Fruit fly (Drosophila melanogaster): Measurements from ENCODE around the gene CG34278.

Gene CG34278

dm6 chr3R:17137593-17137992 lies 17.3 kb downstream of the CG34278 start, which contains the start of gene CG5255:
TSS of gene CG5255 (plus strand) at chr3R:17137893.
- TF ChIP-seq CTCF (optimal IDR thresholded peaks at IDR 0.05) (no peak), CG8478 (optimal IDR thresholded peaks at IDR 0.05) (no peak)

dm6 chr3R:17138699-17139098 lies 18.4 kb downstream of the CG34278 start, which contains the start of gene CG5265:
TSS of gene CG5265 (plus strand) at chr3R:17138999.
- TF ChIP-seq CTCF (optimal IDR thresholded peaks at IDR 0.05) = no peak
- no peak for TF ChIP-seq CG8478 (optimal IDR thresholded peaks at IDR 0.05)

dm6 chr3R:17142304-17142703 lies 22.0 kb downstream of the CG34278 start, which contains the start of gene TwdlW:
TSS of gene TwdlW (minus strand) at chr3R:17142404.
- TF ChIP-seq CTCF (optimal IDR thresholded peaks at IDR 0.05) (no peak), CG8478 (optimal IDR thresholded peaks at IDR 0.05) (no peak)

- TF ChIP-seq CTCF (optimal IDR thresholded peaks at IDR 0.05) (no peak), CG8478 (optimal IDR thresholded peaks at IDR 0.05) (no peak)
Measured at dm6 chr3R:17147647-17148244, 27.5 kb downstream of the CG34278 start.

- no peak for TF ChIP-seq CG8478 (optimal IDR thresholded peaks at IDR 0.05)
- no peak for TF ChIP-seq CTCF (optimal IDR thresholded peaks at IDR 0.05)
Measured at dm6 chr3R:17149080-17149746, 28.9 kb downstream of the CG34278 start, which contains the start of the genes m-cup and Det. TSS of gene m-cup (minus strand) at chr3R:17149412. TSS of gene Det (plus strand) at chr3R:17149667.

dm6 chr3R:17150287-17150686 lies 30.0 kb downstream of the CG34278 start, which contains the start of gene Smug:
TSS of gene Smug (plus strand) at chr3R:17150587.
- TF ChIP-seq CG8478 (optimal IDR thresholded peaks at IDR 0.05) = no peak
- TF ChIP-seq CTCF (optimal IDR thresholded peaks at IDR 0.05) = no peak

dm6 chr3R:17151376-17152026 lies 31.2 kb downstream of the CG34278 start, which contains the start of gene CG5292:
TSS of gene CG5292 (plus strand) at chr3R:17151861.
- TF ChIP-seq CG8478 (optimal IDR thresholded peaks at IDR 0.05) = no peak
- peak in 1 of 2 experiments; percentile 24 for TF ChIP-seq CTCF (optimal IDR thresholded peaks at IDR 0.05)

Measured in S2 (cell line).